Fruit fly (Drosophila melanogaster): Measurements from ENCODE around the gene mthl10.
A peak's percentile ranks its signal among the peaks of the same experiment; 100 is the strongest.

The mthl10 gene

DNA sequence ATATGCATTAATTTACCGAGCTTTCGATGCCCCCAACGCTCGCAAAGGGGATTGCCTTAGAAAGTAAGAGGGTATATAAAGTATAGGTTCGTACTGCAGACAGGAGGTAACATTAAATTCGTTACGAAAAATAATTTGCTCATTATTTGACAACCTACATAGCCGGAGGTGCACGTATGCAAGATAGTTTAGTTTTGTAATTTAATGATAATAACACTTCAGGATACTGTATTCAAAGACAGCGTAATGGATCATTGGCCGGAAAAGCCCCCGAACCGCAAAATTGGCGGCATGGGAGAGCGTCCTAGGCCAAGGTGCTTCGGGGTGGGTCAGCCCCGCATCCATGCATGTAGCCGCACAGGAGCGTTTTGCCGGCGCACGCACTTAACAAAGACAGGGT, 30.4 kb downstream of the mthl10 start:
- TF ChIP-seq row (GFP tag; IDR thresholded peaks at IDR 0.05) (peak; percentile 33; the same call in 2 of the 3 replicates), CG13894 (tag; optimal IDR thresholded peaks at IDR 0.05) (no peak), CG2120 (GFP tag; optimal IDR thresholded peaks at IDR 0.05) (peak; percentile 40), CG6689 (GFP tag; IDR thresholded peaks at IDR 0.05) (no peak), Antp (GFP tag; optimal IDR thresholded peaks at IDR 0.05) (no peak), ewg (GFP tag; optimal IDR thresholded peaks at IDR 0.05) (peak; percentile 61), chinmo (GFP tag; IDR thresholded peaks at IDR 0.05; ENCODE audit: partially characterized antibody) (0 out of 4 replicates have a peak, but pooled peaks have one; percentile 27), Oaz (GFP tag; IDR thresholded peaks at IDR 0.05) (no peak), GATAe (GFP tag; conservative IDR thresholded peaks at IDR 0.05) (no peak), ato (GFP tag; IDR thresholded peaks at IDR 0.05; ENCODE audit: partially characterized antibody) (no peak), CG7928 (GFP tag; optimal IDR thresholded peaks at IDR 0.05) (no peak), slbo (GFP tag; IDR thresholded peaks at IDR 0.05) (peak; percentile 22; the same call in 1 of the 2 replicates), Med (GFP tag) (peak; percentile 52), CG18599 (GFP tag; optimal IDR thresholded peaks at IDR 0.05) (peak; percentile 55), bbx (GFP tag; IDR thresholded peaks at IDR 0.05; ENCODE audit: partially characterized antibody) (peak; percentile 27; the same call in 1 of the 2 replicates), CrebB (tag; optimal IDR thresholded peaks at IDR 0.05) (no peak), sens (GFP tag) (peak; percentile 10), dysf (GFP tag; IDR thresholded peaks at IDR 0.05) (no peak)

DNA sequence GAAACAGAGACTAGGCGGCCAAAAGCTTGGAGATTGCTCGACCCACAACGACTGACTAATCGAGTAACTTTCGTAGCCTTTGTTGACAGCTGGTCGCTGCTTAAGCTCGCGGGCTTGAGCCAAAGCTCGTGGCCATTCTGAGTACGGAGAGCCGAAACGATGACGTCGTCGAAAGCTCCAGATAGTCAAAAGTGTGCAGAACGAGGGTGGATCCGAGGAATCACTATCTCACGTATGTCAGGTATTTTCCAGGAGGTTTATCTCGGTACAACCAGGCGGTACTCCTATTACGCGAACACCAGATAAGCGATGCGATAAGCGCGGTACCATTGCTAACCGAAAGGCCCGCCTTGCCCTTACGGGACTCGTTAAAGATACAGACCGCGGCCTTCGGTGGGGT, 31.1 kb downstream of the mthl10 start:
- peak in 1 of 2 experiments; percentile 8 for TF ChIP-seq Trl (optimal IDR thresholded peaks at IDR 0.05)
- TF ChIP-seq Trl (GFP tag; optimal IDR thresholded peaks at IDR 0.05) = no peak
- TF ChIP-seq pzg (GFP tag; optimal IDR thresholded peaks at IDR 0.05) = no peak
- peak; percentile 50 for TF ChIP-seq Fer1 (GFP tag; optimal IDR thresholded peaks at IDR 0.05)
- peak; percentile 75 for TF ChIP-seq CG34376 (GFP tag; optimal IDR thresholded peaks at IDR 0.05)
- TF ChIP-seq sug (tag; optimal IDR thresholded peaks at IDR 0.05) = peak; percentile 64
- no peak for TF ChIP-seq CG1024 (GFP tag; IDR thresholded peaks at IDR 0.05)
- TF ChIP-seq exex (tag; optimal IDR thresholded peaks at IDR 0.05) = peak; percentile 60
- TF ChIP-seq Med (GFP tag) = peak; percentile 28
- no peak for TF ChIP-seq Opbp (GFP tag; IDR thresholded peaks at IDR 0.05; ENCODE audit: partially characterized antibody)
- peak; percentile 87 for TF ChIP-seq CG18476 (GFP tag; optimal IDR thresholded peaks at IDR 0.05)
- peak; percentile 45; the same call in 1 of the 2 replicates for TF ChIP-seq amos (GFP tag; IDR thresholded peaks at IDR 0.05; ENCODE audit: partially characterized antibody)
- TF ChIP-seq ken (GFP tag; IDR thresholded peaks at IDR 0.05) = 0 out of 3 replicates have a peak, but pooled peaks have one; percentile 21
- TF ChIP-seq lbe (GFP tag; optimal IDR thresholded peaks at IDR 0.05) = no peak
- peak; percentile 35; the same call in 1 of the 2 replicates for TF ChIP-seq CG13287 (GFP tag; IDR thresholded peaks at IDR 0.05; ENCODE audit: partially characterized antibody)
- no peak for TF ChIP-seq al (GFP tag; IDR thresholded peaks at IDR 0.05)
- no peak for TF ChIP-seq Bteb2 (GFP tag; optimal IDR thresholded peaks at IDR 0.05)
- peak; percentile 14 for TF ChIP-seq Hand (GFP tag; optimal IDR thresholded peaks at IDR 0.05)
- TF ChIP-seq CG6854 (GFP tag; optimal IDR thresholded peaks at IDR 0.05) = peak; percentile 34
- peak; percentile 12 for TF ChIP-seq kay (GFP tag; optimal IDR thresholded peaks at IDR 0.05)
- TF ChIP-seq CG42726 (GFP tag; IDR thresholded peaks at IDR 0.05; ENCODE audit: partially characterized antibody) = 0 out of 2 replicates have a peak, but pooled peaks have one; percentile 5
- TF ChIP-seq Pdp1 (GFP tag; optimal IDR thresholded peaks at IDR 0.05) = peak in 1 of 2 experiments; percentile 76
- TF ChIP-seq GATAe (GFP tag; conservative IDR thresholded peaks at IDR 0.05) = 0 out of 2 replicates have a peak, but pooled peaks have one; percentile 28
- peak; percentile 30; the same call in 1 of the 3 replicates for TF ChIP-seq Dbx (GFP tag; IDR thresholded peaks at IDR 0.05)
- TF ChIP-seq chinmo (GFP tag; IDR thresholded peaks at IDR 0.05; ENCODE audit: partially characterized antibody) = peak; percentile 71; the same call in 3 of the 4 replicates
- TF ChIP-seq BtbVII (GFP tag; optimal IDR thresholded peaks at IDR 0.05) = peak; percentile 87
- TF ChIP-seq CG13894 (tag; optimal IDR thresholded peaks at IDR 0.05) = peak; percentile 94
- peak; percentile 24 for TF ChIP-seq CrebB (tag; optimal IDR thresholded peaks at IDR 0.05)
- 0 out of 3 replicates have a peak, but pooled peaks have one; percentile 43 for TF ChIP-seq CG34224 (GFP tag; IDR thresholded peaks at IDR 0.05; ENCODE audit: partially characterized antibody)
- peak; percentile 94 for TF ChIP-seq z (GFP tag; IDR thresholded peaks at IDR 0.05)
- peak; percentile 18 for TF ChIP-seq HmgZ (tag; optimal IDR thresholded peaks at IDR 0.05)
